Fruit fly (Drosophila melanogaster): Measurements from ENCODE around the gene rudhira.

The rudhira gene

DNA sequence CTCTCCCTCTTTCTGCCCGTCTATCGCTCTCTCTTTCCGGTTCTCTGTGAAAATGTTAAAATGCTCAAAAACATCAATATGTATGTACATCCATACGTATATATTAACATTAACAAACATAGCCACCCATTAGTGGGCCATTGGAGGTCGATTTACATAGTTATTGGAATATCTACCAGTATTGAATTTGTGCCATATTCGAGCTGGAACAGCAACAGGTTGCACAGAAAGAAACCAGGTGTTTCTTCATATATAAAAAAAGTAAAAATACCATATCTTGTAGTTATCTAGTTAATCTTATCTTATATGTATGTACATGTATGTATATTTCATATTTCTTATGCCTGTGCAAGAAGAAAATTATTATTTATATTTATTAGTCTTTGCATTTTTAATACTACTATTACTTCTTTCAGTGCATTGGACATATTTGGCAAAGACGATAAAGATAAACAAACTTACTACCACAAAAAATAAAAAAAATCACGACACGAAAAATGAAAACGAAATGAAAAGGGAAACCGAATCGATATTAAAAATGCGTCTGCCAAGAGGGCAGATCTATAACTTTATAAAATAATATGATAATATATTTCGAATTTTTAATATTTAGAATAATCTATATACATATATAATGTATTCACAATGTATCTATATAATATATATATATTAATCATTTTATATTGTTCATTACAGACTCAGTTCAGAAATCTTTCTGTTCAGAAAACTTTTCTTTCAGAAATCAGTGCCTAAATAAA lies 32.0 kb downstream of the rudhira start (continued):
- TF ChIP-seq CG6272 (GFP tag; IDR thresholded peaks at IDR 0.05) (no peak), CG7963 (GFP tag; IDR thresholded peaks at IDR 0.05; ENCODE audit: partially characterized antibody) (no peak), Lpt (GFP tag; optimal IDR thresholded peaks at IDR 0.05) (no peak), Nf-YC (tag; optimal IDR thresholded peaks at IDR 0.05) (peak; percentile 13), CG16815 (GFP tag; optimal IDR thresholded peaks at IDR 0.05) (no peak), Xbp1 (GFP tag; optimal IDR thresholded peaks at IDR 0.05) (peak; percentile 39), tio (GFP tag; optimal IDR thresholded peaks at IDR 0.05) (no peak), CG12942 (GFP tag; optimal IDR thresholded peaks at IDR 0.05) (no peak), CG11695 (GFP tag; IDR thresholded peaks at IDR 0.05) (0 out of 3 replicates have a peak, but pooled peaks have one; percentile 19), pum (GFP tag; optimal IDR thresholded peaks at IDR 0.05) (no peak), CG18262 (tag; optimal IDR thresholded peaks at IDR 0.05) (peak; percentile 57), ind (GFP tag; optimal IDR thresholded peaks at IDR 0.05) (peak; percentile 13), bcd (GFP tag; optimal IDR thresholded peaks at IDR 0.05) (peak; percentile 8), vfl (GFP tag; optimal IDR thresholded peaks at IDR 0.05) (no peak), disco-r (GFP tag; optimal IDR thresholded peaks at IDR 0.05) (no peak), CG6654 (GFP tag; optimal IDR thresholded peaks at IDR 0.05) (no peak), Stat92E (GFP tag; optimal IDR thresholded peaks at IDR 0.05) (no peak), exex (tag; optimal IDR thresholded peaks at IDR 0.05) (no peak), Hr78 (GFP tag; optimal IDR thresholded peaks at IDR 0.05) (no peak), CG9876 (GFP tag; optimal IDR thresholded peaks at IDR 0.05) (no peak), HLH3B (GFP tag; IDR thresholded peaks at IDR 0.05) (peak; percentile 66), CG7271 (tag; optimal IDR thresholded peaks at IDR 0.05) (no peak), C15 (GFP tag; IDR thresholded peaks at IDR 0.05) (no peak), CG7928 (GFP tag; optimal IDR thresholded peaks at IDR 0.05) (no peak), Sox100B (GFP tag; optimal IDR thresholded peaks at IDR 0.05) (peak; percentile 51), Oaz (GFP tag; IDR thresholded peaks at IDR 0.05) (peak; percentile 35; the same call in 1 of the 2 replicates), Fer2 (tag; optimal IDR thresholded peaks at IDR 0.05) (peak; percentile 17), HLH4C (GFP tag; IDR thresholded peaks at IDR 0.05; ENCODE audit: partially characterized antibody) (no peak), CG18619 (GFP tag; optimal IDR thresholded peaks at IDR 0.05) (no peak), salm (tag; optimal IDR thresholded peaks at IDR 0.05) (peak; percentile 8), sr (GFP tag; IDR thresholded peaks at IDR 0.05) (no peak), grn (GFP tag; optimal IDR thresholded peaks at IDR 0.05) (no peak), gt (GFP tag; IDR thresholded peaks at IDR 0.05) (no peak), CG13287 (GFP tag; IDR thresholded peaks at IDR 0.05; ENCODE audit: partially characterized antibody) (no peak), CG7987 (GFP tag; optimal IDR thresholded peaks at IDR 0.05) (peak; percentile 2), CG11696 (GFP tag; IDR thresholded peaks at IDR 0.05) (no peak), chm (GFP tag; IDR thresholded peaks at IDR 0.05) (no peak), bbx (GFP tag; IDR thresholded peaks at IDR 0.05; ENCODE audit: partially characterized antibody) (no peak), bowl (GFP tag; IDR thresholded peaks at IDR 0.05) (no peak), CG13424 (tag; optimal IDR thresholded peaks at IDR 0.05) (peak; percentile 47), ato (GFP tag; IDR thresholded peaks at IDR 0.05; ENCODE audit: partially characterized antibody) (no peak), CG17186 (GFP tag; optimal IDR thresholded peaks at IDR 0.05) (no peak), trem (tag; optimal IDR thresholded peaks at IDR 0.05) (no peak), Usf (GFP tag; optimal IDR thresholded peaks at IDR 0.05) (no peak), E2f1 (GFP tag; IDR thresholded peaks at IDR 0.05) (peak; percentile 43; the same call in 1 of the 2 replicates), NC2β (GFP tag; optimal IDR thresholded peaks at IDR 0.05) (no peak), pnt (GFP tag; optimal IDR thresholded peaks at IDR 0.05) (no peak), CG10209 (GFP tag; optimal IDR thresholded peaks at IDR 0.05) (peak; percentile 41), CG1233 (GFP tag; optimal IDR thresholded peaks at IDR 0.05) (peak; percentile 16)

Measured in whole organism, embryonic.